Fruit fly (Drosophila melanogaster) whole organism, wandering third instar larva: ENCODE results near the gene CG14391.

Experiments
- Abd-B ChIP-seq: fragments of >200 bp; optimal IDR thresholded peaks from 2 replicates; lab custom pipeline; 2017; ENCODE audit warnings: missing biosample characterization, missing genetic modification characterization
- CG32264 ChIP-seq: fragments of 200-800 bp; sonication (Bioruptor generic); optimal IDR thresholded peaks from 2 replicates; lab custom pipeline; 2016; ENCODE audit warnings: missing biosample characterization, missing genetic modification characterization
- GATAd ChIP-seq: sonication (Bioruptor generic); optimal IDR thresholded peaks from 2 replicates; lab custom pipeline; 2016; ENCODE audit warnings: missing biosample characterization, missing genetic modification characterization
- Hnf4 ChIP-seq: fragments of 200-800 bp; sonication (Bioruptor generic); optimal IDR thresholded peaks from 2 replicates; lab custom pipeline; 2016; ENCODE audit warnings: missing biosample characterization, mild to moderate bottlenecking, missing genetic modification characterization
- Hr83 ChIP-seq: fragments of 200-300 bp; sonication (Bioruptor generic); optimal IDR thresholded peaks from 2 replicates; lab custom pipeline; 2016; ENCODE audit warnings: missing biosample characterization, mild to moderate bottlenecking, missing genetic modification characterization, moderate library complexity; ENCODE audit not compliant: poor library complexity, severe bottlenecking
- Jra ChIP-seq: sonication (Bioruptor generic); optimal IDR thresholded peaks from 2 replicates; lab custom pipeline; 2016; ENCODE audit warnings: missing biosample characterization, missing genetic modification characterization
- Mio ChIP-seq: sonication (Bioruptor generic); optimal IDR thresholded peaks from 2 replicates; lab custom pipeline; 2016; ENCODE audit warnings: missing biosample characterization, missing genetic modification characterization
- Myc ChIP-seq: fragments of >200 bp; optimal IDR thresholded peaks from 2 replicates; lab custom pipeline; 2017
- N ChIP-seq: fragments of >200 bp; optimal IDR thresholded peaks from 2 replicates; lab custom pipeline; 2018; ENCODE audit warnings: missing biosample characterization, missing external identifiers, missing genetic modification characterization
- OdsH ChIP-seq: fragments of 200-800 bp; sonication (Bioruptor generic); optimal IDR thresholded peaks from 2 replicates; lab custom pipeline; 2016; ENCODE audit warnings: missing biosample characterization, mild to moderate bottlenecking, missing genetic modification characterization
- Rel ChIP-seq, 2 experiments: fragments of 200-800 bp; sonication (Bioruptor generic) in 1 of 2; optimal IDR thresholded peaks; 2 replicates in 1 of 2; 3 replicates in 1 of 2; lab custom pipeline; 2016 to 2019; ENCODE audit warnings: mild to moderate bottlenecking in 2 of 2, missing biosample characterization in 2 of 2, missing genetic modification characterization in 2 of 2, moderate library complexity in 1 of 2
- Sp1 ChIP-seq: fragments of 200-800 bp; sonication (Bioruptor generic); optimal IDR thresholded peaks from 3 replicates; lab custom pipeline; 2019; ENCODE audit warnings: missing biosample characterization, mild to moderate bottlenecking, missing genetic modification characterization, moderate library complexity
- Vsx2 ChIP-seq: fragments of 200-300, 225-300 bp; sonication (Bioruptor generic); optimal IDR thresholded peaks from 2 replicates; lab custom pipeline; 2018; ENCODE audit warnings: missing biosample characterization, missing genetic modification characterization; ENCODE audit not compliant: partially characterized antibody
- brk ChIP-seq: fragments of 200-800 bp; sonication (Bioruptor generic); optimal IDR thresholded peaks from 2 replicates; lab custom pipeline; 2016; ENCODE audit warnings: missing biosample characterization, mild to moderate bottlenecking, missing genetic modification characterization
- dmrt93B ChIP-seq: fragments of 200-800 bp; sonication (Bioruptor generic); optimal IDR thresholded peaks from 2 replicates; lab custom pipeline; 2018; ENCODE audit warnings: missing biosample characterization, mild to moderate bottlenecking, missing genetic modification characterization
- dsf ChIP-seq: sonication (Bioruptor generic); optimal IDR thresholded peaks from 2 replicates; lab custom pipeline; 2016; ENCODE audit warnings: missing biosample characterization, missing genetic modification characterization, borderline replicate concordance
- ey ChIP-seq: fragments of 200-800 bp; sonication (Bioruptor generic); optimal IDR thresholded peaks from 2 replicates; lab custom pipeline; 2016; ENCODE audit warnings: missing biosample characterization, missing genetic modification characterization
- foxo ChIP-seq, 2 experiments: fragments of 200-800 bp; sonication (Bioruptor generic); optimal IDR thresholded peaks; 2 replicates in 1 of 2; 3 replicates in 1 of 2; lab custom pipeline; 2016 to 2017; ENCODE audit warnings: missing biosample characterization in 2 of 2, missing genetic modification characterization in 2 of 2
- fru ChIP-seq: fragments of 200-800 bp; sonication (Bioruptor generic); optimal IDR thresholded peaks from 3 replicates; lab custom pipeline; 2016; ENCODE audit warnings: missing biosample characterization, mild to moderate bottlenecking, missing genetic modification characterization
- lola ChIP-seq: fragments of >200 bp; optimal IDR thresholded peaks from 2 replicates; lab custom pipeline; 2017; ENCODE audit warnings: missing biosample characterization, missing genetic modification characterization
- psq ChIP-seq: fragments of 200-800 bp; sonication (Bioruptor generic); optimal IDR thresholded peaks from 3 replicates; lab custom pipeline; 2017; ENCODE audit warnings: missing biosample characterization, mild to moderate bottlenecking, missing genetic modification characterization, moderate library complexity
- rgr ChIP-seq: fragments of 200-800 bp; sonication (Bioruptor generic); optimal IDR thresholded peaks from 3 replicates; lab custom pipeline; 2016; ENCODE audit warnings: missing biosample characterization, mild to moderate bottlenecking, missing genetic modification characterization
- sv ChIP-seq: fragments of 200-800 bp; sonication (Bioruptor generic); optimal IDR thresholded peaks from 3 replicates; lab custom pipeline; 2016; ENCODE audit warnings: missing biosample characterization, missing genetic modification characterization
- tai ChIP-seq: sonication (Bioruptor generic); optimal IDR thresholded peaks from 2 replicates; lab custom pipeline; 2016; ENCODE audit warnings: missing biosample characterization, missing genetic modification characterization
- usp ChIP-seq: fragments of >200 bp; optimal IDR thresholded peaks from 2 replicates; lab custom pipeline; 2017; ENCODE audit warnings: missing biosample characterization, missing genetic modification characterization

The CG14391 gene

DNA sequence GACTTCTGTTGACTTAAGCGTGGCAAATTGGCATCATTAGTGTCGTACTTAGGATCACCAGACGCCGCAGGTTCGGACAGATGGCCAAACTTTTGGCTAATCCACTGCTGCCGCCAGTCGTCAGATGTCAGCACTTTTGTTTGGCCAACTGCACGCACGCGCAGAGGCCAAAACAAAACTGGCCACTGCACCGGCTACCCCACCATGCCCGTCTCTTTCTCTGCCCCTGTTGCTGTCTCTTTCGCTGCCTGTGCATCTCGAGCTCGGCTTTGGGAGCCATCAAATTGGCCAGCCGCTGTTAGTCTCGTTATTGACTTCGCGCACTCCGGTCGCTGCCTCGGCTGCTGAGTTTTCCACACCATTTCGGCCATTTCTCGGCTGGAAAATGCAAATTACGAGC, 32.1 kb downstream of the CG14391 start, which contains the start of gene CG14395:
Gene CG14395, plus strand, starts transcription at position 301 of the 400 bp plus-strand sequence.
- no peak for TF ChIP-seq CG32264 (GFP tag; lab: Kevin White, UChicago)
- TF ChIP-seq Vsx2 (GFP tag; lab: Kevin White, UChicago) = no peak
- TF ChIP-seq dmrt93B (GFP tag; lab: Kevin White, UChicago) = no peak
- TF ChIP-seq Myc (lab: Kevin White, UChicago) = no peak
- no peak for TF ChIP-seq Jra (GFP tag; lab: Kevin White, UChicago)
- no peak for TF ChIP-seq psq
- no peak for TF ChIP-seq Hr83 (GFP tag; lab: Kevin White, UChicago)
- no peak for TF ChIP-seq brk
- TF ChIP-seq N = no peak
- TF ChIP-seq fru (GFP tag; lab: Kevin White, UChicago) = no peak
- no peak for TF ChIP-seq usp
- TF ChIP-seq tai (GFP tag; lab: Kevin White, UChicago) = no peak
- TF ChIP-seq, all 38 proteins: peak for 0

DNA sequence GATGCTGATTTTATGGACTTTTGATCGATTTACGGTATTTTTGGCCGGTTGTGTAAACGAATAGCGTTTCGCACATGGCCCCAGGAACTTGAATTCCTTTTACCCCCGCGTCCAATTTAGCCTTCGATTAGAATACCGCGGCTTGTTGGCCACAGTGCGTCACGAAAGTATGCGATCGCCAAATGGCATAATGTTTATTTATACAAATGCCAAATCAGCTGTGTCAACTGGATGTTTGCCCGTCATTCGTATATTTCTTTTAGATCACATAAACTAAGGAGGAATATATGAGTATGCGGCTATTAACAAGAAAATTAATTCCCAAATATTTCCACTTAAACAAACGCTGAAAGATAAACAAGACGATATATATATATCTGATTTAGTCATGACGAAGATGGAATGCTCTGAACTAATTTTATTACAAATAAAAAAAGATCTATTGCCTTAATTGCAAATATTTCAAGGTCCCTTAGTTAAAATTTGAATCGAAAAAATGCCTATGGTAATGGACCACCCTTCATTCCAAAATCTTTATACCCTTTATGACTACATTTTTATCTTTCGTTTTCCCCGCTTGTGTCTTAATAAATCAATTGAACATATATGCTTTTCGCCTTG, 37.6 kb downstream of the CG14391 start:
- TF ChIP-seq OdsH (GFP tag; lab: Kevin White, UChicago) (peak; percentile 4), lola (GFP tag; lab: Kevin White, UChicago) (no peak), tai (GFP tag; lab: Kevin White, UChicago) (no peak)

DNA sequence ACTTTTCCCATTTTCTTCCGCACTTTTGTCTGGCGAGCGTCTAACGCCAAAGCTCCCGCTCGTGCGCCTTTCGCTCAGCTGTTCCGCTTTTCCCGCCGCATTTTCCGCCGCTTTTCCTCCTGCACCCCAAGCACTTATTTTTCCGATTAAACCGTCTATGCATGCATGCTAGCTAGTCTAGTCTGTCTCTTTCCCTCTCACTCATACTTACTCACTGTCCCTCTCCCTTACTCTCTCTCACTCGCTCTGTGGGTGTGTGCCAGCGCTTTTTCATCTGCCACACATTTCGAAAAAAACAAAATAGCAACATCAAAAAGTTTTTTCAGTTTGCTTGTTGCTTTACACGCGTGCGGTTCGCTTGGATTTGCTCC, 40.4 kb downstream of the CG14391 start, which contains the start of gene CG6225:
Gene CG6225, plus strand, starts transcription at position 325 of the 371 bp plus-strand sequence.
- no peak for TF ChIP-seq usp
- no peak for TF ChIP-seq Mio
- no peak for TF ChIP-seq dmrt93B (GFP tag; lab: Kevin White, UChicago)
- no peak for TF ChIP-seq Hr83 (GFP tag; lab: Kevin White, UChicago)
- no peak for TF ChIP-seq foxo (GFP tag; optimal IDR thresholded peaks at IDR 0.05; lab: Kevin White, UChicago)

DNA sequence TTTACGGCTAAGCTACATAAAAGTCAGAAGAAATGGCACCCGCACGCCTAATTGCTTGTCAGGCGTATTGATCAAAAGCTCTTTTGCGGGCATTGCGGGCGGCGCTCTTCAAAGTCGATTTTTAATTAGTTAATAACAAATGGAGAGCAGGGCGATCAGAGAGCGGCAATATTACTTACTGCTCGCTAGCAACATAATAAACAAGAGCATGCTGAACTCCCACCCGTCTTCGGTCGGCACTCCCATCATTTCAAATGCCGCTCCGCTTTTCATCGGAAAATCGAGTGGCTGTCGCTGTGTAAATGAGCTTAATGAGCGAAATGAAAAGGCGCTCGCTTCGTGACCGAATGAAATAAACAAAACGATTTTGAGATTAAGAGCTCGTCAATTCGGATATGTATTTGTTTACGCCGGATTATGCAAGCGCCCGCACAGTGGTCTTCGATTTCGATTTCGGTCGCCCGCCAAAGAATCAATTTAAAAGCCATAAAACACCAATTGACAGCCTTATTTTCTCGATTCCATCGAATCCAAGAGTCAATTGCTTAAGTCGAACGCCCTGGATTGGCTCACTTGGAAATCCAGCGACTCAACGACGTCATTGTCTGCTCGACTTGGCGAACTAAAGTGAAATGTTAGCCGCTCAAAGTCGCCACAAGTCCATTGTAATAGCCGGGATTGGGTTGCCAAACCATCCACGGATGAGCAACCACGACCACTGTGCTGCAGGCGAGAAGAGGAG, 41.0 kb downstream of the CG14391 start:
- TF ChIP-seq Abd-B = no peak
- TF ChIP-seq sv = peak; percentile 61
- no peak for TF ChIP-seq GATAd (GFP tag; lab: Kevin White, UChicago)
- no peak for TF ChIP-seq OdsH (GFP tag; lab: Kevin White, UChicago)
- TF ChIP-seq lola (GFP tag; lab: Kevin White, UChicago) = no peak
- TF ChIP-seq ey (GFP tag; lab: Kevin White, UChicago) = no peak
- no peak for TF ChIP-seq fru (GFP tag; lab: Kevin White, UChicago)

DNA sequence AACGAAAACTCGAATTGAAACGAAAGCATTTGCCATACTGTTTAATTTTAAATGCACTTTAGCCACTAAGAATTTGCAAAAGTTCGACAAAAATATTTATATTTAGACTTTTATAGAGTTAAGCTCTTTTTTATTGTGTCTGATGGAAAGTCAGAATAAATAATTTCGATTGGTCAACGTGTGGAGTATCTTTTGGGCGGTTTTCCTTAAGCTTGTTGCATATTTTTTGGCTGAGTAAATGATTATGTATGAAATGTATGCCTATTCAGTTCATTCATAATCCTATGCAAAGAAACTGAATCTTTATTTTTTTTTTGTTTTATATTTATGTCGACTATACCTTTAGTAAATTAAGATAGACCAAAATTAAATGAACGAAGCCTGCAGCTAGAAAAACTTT, 41.9 kb downstream of the CG14391 start:
- TF ChIP-seq Rel (GFP tag; optimal IDR thresholded peaks at IDR 0.05; lab: Kevin White, UChicago) = no peak
- no peak for TF ChIP-seq Rel (tag; optimal IDR thresholded peaks at IDR 0.05; lab: Kevin White, UChicago)
- peak; percentile 13 for TF ChIP-seq N
- TF ChIP-seq Myc (lab: Kevin White, UChicago) = peak; percentile 83

DNA sequence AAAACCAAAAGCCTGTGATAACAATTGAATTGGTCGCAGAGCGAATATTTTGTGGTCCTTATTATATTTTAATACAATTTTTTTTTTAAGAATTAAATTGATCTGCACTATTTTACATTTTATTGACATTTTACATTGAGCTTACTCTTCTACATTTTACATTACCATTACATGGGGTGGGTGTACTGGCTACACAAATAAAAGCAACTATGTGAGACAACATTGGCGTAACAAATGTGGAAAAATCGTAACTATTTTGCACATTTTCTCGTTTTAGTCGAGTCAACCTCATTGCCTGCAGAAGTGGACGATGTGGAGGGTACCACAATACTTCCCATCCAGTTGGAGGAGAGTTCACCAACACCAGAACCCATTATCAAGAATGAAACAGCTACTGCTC, 44.1 kb downstream of the CG14391 start:
- TF ChIP-seq dsf (GFP tag; lab: Kevin White, UChicago) = no peak

DNA sequence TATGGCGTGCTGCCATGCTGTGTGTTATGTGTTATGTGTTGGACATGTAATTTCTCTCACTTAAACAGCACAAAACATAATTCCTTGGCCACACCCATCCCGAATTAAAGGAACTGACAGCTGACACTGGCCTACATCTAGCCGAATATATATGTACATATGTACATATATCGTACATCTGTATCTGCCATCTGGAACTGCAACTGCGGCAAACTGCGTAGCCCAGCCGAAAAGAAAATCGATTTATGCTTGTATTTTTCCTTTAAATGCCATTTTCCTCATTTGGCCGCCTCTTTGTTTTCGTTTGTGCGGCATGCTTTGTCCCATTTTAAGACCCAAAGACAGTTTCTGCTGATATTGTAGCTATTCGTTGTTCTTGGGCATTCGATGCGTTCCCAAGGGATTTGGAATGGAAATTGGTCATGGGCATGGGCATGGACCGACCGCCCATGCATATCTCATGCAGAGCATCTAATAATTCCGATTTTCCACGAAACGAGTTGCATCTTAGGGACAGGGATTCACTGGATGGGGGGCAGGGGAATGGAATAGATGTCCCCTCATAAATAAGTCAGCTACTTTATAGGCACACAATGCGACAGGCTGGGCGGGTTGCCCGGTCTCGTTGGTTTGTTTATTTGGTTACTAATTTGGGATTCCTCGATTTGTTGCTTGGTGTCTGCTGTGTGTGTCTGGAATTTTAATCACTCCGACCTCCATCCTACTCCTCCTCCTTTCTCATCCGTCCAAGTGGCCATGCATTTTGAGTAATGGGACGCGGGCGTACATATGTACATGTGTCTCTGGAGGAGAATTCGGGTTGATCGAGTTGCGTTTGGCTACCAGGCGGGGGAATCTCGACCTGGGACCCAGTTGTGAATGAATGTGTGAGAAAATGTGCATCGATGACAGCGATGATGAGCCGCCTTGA, 45.3 kb downstream of the CG14391 start:
- TF ChIP-seq fru (GFP tag; lab: Kevin White, UChicago) (no peak), ey (GFP tag; lab: Kevin White, UChicago) (no peak), Jra (GFP tag; lab: Kevin White, UChicago) (no peak), Hnf4 (GFP tag; lab: Kevin White, UChicago) (no peak), Sp1 (GFP tag; lab: Kevin White, UChicago) (no peak), rgr (GFP tag; lab: Kevin White, UChicago) (no peak)
